Worm (Caenorhabditis elegans): Measurements from ENCODE around the gene ZK938.10.

The ZK938.10 gene

DNA sequence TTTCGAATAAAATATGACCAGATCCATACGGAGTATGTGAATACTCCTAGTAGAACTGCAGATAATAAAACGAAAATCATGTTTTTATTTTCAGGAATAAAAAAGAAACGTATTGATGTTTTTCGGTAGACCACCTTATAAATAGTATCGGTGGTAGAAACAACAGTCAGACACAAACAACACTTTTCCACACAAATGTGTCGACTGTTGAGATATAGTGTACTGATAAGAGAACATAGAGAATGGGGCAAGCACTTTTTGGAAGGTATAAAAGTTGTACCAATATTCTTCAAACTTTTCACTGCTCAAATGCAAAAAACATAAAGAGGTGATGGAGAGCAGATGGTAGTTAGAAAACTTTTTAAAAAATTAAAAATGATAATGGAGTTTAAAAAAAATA lies 48.2 kb downstream of the ZK938.10 start, which contains the start of gene cyp-13A6:
Gene cyp-13A6, minus strand, starts transcription at position 180 of the 400 bp plus-strand sequence.
- TF ChIP-seq elt-4 (tag; optimal IDR thresholded peaks at IDR 0.05) (no peak), tbx-2 (tag; optimal IDR thresholded peaks at IDR 0.05) (no peak), ets-4 (tag; optimal IDR thresholded peaks at IDR 0.05) (no peak), mec-3 (tag; optimal IDR thresholded peaks at IDR 0.05; ENCODE audit: borderline replicate concordance) (no peak), hlh-13 (GFP tag; optimal IDR thresholded peaks at IDR 0.05) (no peak)

Data from whole organism, late embryonic.